Fruit fly (Drosophila melanogaster) whole organism: ENCODE data around the gene dsb.

Source experiments
- CG8478 ChIP-seq: fragments of >200 bp; optimal IDR thresholded peaks from 2 replicates; lab custom pipeline; 2018; ENCODE audit warnings: inconsistent platforms
- Dll ChIP-seq: fragments of >200 bp; optimal IDR thresholded peaks from 2 replicates; lab custom pipeline; 2017
- EcR ChIP-seq, 2 experiments: fragments of >200 bp; optimal IDR thresholded peaks; 2 replicates each; lab custom pipeline; 2017; ENCODE audit warnings: missing biosample characterization in 2 of 2, missing genetic modification characterization in 2 of 2, missing genetic modification reagents in 2 of 2
- pan ChIP-seq: fragments of >200 bp; optimal IDR thresholded peaks from 2 replicates; lab custom pipeline; 2017
- psq ChIP-seq: fragments of >200 bp; optimal IDR thresholded peaks from 2 replicates; lab custom pipeline; 2017
- usp ChIP-seq: fragments of >200 bp; optimal IDR thresholded peaks from 2 replicates; lab custom pipeline; 2017; ENCODE audit warnings: missing biosample characterization, missing genetic modification characterization, mixed read lengths

dsb gene

dm6 chr3L:1856467-1857350 lies 53.3 kb downstream of the dsb start, which contains the start of gene CG12024:
Gene CG12024, plus strand, starts transcription at chr3L:1857165.
- TF ChIP-seq EcR (GFP tag; optimal IDR thresholded peaks at IDR 0.05; lab: Kevin White, UChicago) (no peak), usp (GFP tag; lab: Kevin White, UChicago) (no peak), CG8478 (lab: Kevin White, UChicago) (no peak), pan (lab: Kevin White, UChicago) (no peak), Dll (no peak), psq (lab: Kevin White, UChicago) (no peak)

DNA sequence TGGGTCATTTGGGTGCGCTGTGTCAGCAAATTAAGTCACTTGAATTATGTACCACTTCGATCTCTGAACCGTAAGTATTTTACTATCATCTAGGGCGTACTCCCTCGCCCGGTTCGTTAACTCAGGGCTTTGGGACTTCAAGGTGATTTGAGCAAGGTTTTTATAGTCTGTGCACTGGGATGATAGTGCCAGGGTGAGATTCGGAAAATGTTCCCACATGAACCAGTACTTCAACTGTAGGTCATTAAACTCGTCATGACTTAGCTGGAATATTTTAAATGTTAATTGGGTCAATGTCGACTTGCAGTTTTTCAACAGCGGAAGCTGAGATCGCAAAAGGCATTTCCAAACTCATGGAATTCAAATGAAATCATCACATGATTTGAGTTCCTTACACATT lies 54.5 kb downstream of the dsb start, which contains the start of gene CNMa:
TSS of gene CNMa (minus strand) at position 101 of the 400 bp plus-strand sequence.
- TF ChIP-seq usp (GFP tag; lab: Kevin White, UChicago): no peak
- TF ChIP-seq Dll: no peak
- TF ChIP-seq pan (lab: Kevin White, UChicago): no peak
- no peak for TF ChIP-seq psq (lab: Kevin White, UChicago)
- no peak for TF ChIP-seq CG8478 (lab: Kevin White, UChicago)
- TF ChIP-seq EcR (GFP tag; optimal IDR thresholded peaks at IDR 0.05; lab: Kevin White, UChicago): no peak

dm6 chr3L:1853277-1853676 lies 56.7 kb downstream of the dsb start:
- no peak for TF ChIP-seq Dll
- no peak for TF ChIP-seq EcR (GFP tag; optimal IDR thresholded peaks at IDR 0.05; lab: Kevin White, UChicago)
- no peak for TF ChIP-seq CG8478 (lab: Kevin White, UChicago)
- no peak for TF ChIP-seq pan (lab: Kevin White, UChicago)
- TF ChIP-seq usp (GFP tag; lab: Kevin White, UChicago): no peak
- TF ChIP-seq psq (lab: Kevin White, UChicago): no peak

DNA sequence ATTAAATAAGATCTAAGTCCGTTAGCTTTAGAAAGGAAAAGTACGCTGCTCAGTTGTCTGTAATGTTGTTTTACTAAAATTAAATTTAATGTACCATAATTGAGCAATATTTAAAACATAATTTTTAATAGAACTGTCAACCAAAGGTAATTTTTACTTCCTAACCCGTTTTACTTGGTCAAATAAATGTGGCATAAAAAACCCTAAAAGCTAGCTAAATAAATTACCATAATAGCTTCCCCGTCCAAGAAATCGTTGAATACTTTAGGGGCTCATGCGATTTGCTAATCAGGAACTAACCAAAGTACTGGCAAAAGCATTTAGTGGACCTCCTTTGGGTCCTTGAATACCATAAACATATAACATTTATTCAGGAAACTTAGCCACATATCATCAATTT lies 59.5 kb downstream of the dsb start:
- no peak for TF ChIP-seq usp (GFP tag; lab: Kevin White, UChicago)
- TF ChIP-seq pan (lab: Kevin White, UChicago): no peak
- TF ChIP-seq CG8478 (lab: Kevin White, UChicago): no peak
- no peak for TF ChIP-seq psq (lab: Kevin White, UChicago)
- no peak for TF ChIP-seq Dll
- no peak for TF ChIP-seq EcR (GFP tag; optimal IDR thresholded peaks at IDR 0.05; lab: Kevin White, UChicago)

dm6 chr3L:1844600-1844999 lies 65.4 kb downstream of the dsb start:
- no peak for TF ChIP-seq psq (lab: Kevin White, UChicago)
